Fruit fly (Drosophila melanogaster) whole organism, embryonic: ENCODE results near the gene Tsp29Fa.
A peak's percentile ranks its signal among the peaks of the same experiment; 100 is the strongest.

Source experiments
- ATbp ChIP-seq: fragments of 200-800 bp; sonication (Bioruptor generic); optimal IDR thresholded peaks from 2 replicates; lab custom pipeline; 2017; ENCODE audit warnings: missing biosample characterization, mild to moderate bottlenecking, missing genetic modification characterization, missing genetic modification reagents
- Abd-B ChIP-seq: fragments of 200-800 bp; sonication (Bioruptor generic); optimal IDR thresholded peaks from 2 replicates; lab custom pipeline; 2018; ENCODE audit warnings: missing biosample characterization, mild to moderate bottlenecking, missing genetic modification characterization, moderate library complexity
- B-H1 ChIP-seq: fragments of 200-800 bp; sonication (Bioruptor generic); IDR thresholded peaks from 3 replicates; pipeline ENCODE4 v1.3.6; 2022; ENCODE audit warnings: missing biosample characterization, missing genetic modification characterization
- CG10321 ChIP-seq: fragments of 200-800 bp; sonication (Bioruptor generic); IDR thresholded peaks from 2 replicates; pipeline ENCODE4 v1.3.6; 2022; ENCODE audit warnings: missing biosample characterization, missing genetic modification characterization
- CG10543 ChIP-seq: fragments of 200-800 bp; sonication (Bioruptor generic); optimal IDR thresholded peaks from 3 replicates; lab custom pipeline; 2017; ENCODE audit warnings: missing biosample characterization, mild to moderate bottlenecking, missing genetic modification characterization, moderate library complexity
- CG10979 ChIP-seq: fragments of 200-800 bp; sonication (Bioruptor generic); optimal IDR thresholded peaks from 2 replicates; lab custom pipeline; 2018; ENCODE audit warnings: missing biosample characterization, mild to moderate bottlenecking, missing genetic modification characterization, moderate library complexity
- CG12219 ChIP-seq: fragments of 200-800 bp; sonication (Bioruptor generic); optimal IDR thresholded peaks from 3 replicates; lab custom pipeline; 2018; ENCODE audit warnings: missing biosample characterization, mild to moderate bottlenecking, missing genetic modification characterization
- CG12236 ChIP-seq: fragments of 200-800 bp; sonication (Bioruptor generic); optimal IDR thresholded peaks from 2 replicates; lab custom pipeline; 2016; ENCODE audit warnings: missing biosample characterization, missing genetic modification characterization
- CG13287 ChIP-seq: fragments of 200-800 bp; sonication (Bioruptor generic); IDR thresholded peaks from 2 replicates; pipeline ENCODE4 v1.3.6; 2022; ENCODE audit warnings: missing biosample characterization, missing genetic modification characterization; ENCODE audit not compliant: partially characterized antibody
- CG13775 ChIP-seq: fragments of 200-800 bp; sonication (Bioruptor generic); optimal IDR thresholded peaks from 3 replicates; lab custom pipeline; 2017; ENCODE audit warnings: missing biosample characterization, mild to moderate bottlenecking, missing genetic modification characterization
- CG14014 ChIP-seq: fragments of 200-800 bp; sonication (Bioruptor generic); IDR thresholded peaks from 2 replicates; pipeline ENCODE4 v1.3.6; 2022; ENCODE audit warnings: missing biosample characterization, missing genetic modification characterization
- CG14965 ChIP-seq: fragments of 200-800 bp; sonication (Bioruptor generic); optimal IDR thresholded peaks from 2 replicates; lab custom pipeline; 2016; ENCODE audit warnings: missing biosample characterization, missing genetic modification characterization, borderline replicate concordance
- CG1647 ChIP-seq: fragments of 200-800 bp; sonication (Bioruptor generic); optimal IDR thresholded peaks from 3 replicates; lab custom pipeline; 2016; ENCODE audit warnings: missing biosample characterization, missing genetic modification characterization
- CG2889 ChIP-seq: fragments of 200-800 bp; sonication (Bioruptor generic); IDR thresholded peaks from 3 replicates; pipeline ENCODE4 v1.3.6; 2022; ENCODE audit warnings: missing biosample characterization, missing genetic modification characterization
- CG30431 ChIP-seq: fragments of 200-800 bp; sonication (Bioruptor generic); optimal IDR thresholded peaks from 2 replicates; lab custom pipeline; 2017; ENCODE audit warnings: missing biosample characterization, missing genetic modification characterization
- CG3163 ChIP-seq: fragments of 200-800 bp; sonication (Bioruptor generic); optimal IDR thresholded peaks from 3 replicates; lab custom pipeline; 2016; ENCODE audit warnings: missing biosample characterization, missing genetic modification characterization
- CG32772 ChIP-seq: fragments of 200-800 bp; sonication (Bioruptor generic); IDR thresholded peaks from 2 replicates; pipeline ENCODE4 v1.3.6; 2022; ENCODE audit warnings: missing biosample characterization, missing genetic modification characterization
- CG33213 ChIP-seq: fragments of 200-800 bp; sonication (Bioruptor generic); optimal IDR thresholded peaks from 3 replicates; lab custom pipeline; 2016; ENCODE audit warnings: missing biosample characterization, missing genetic modification characterization
- CG34376 ChIP-seq: fragments of 200-800 bp; sonication (Bioruptor generic); optimal IDR thresholded peaks from 2 replicates; lab custom pipeline; 2018; ENCODE audit warnings: missing biosample characterization, mild to moderate bottlenecking, missing genetic modification characterization
- CG4617 ChIP-seq: fragments of 200-800 bp; sonication (Bioruptor generic); optimal IDR thresholded peaks from 3 replicates; lab custom pipeline; 2016; ENCODE audit warnings: missing biosample characterization, missing genetic modification characterization, borderline replicate concordance
- CG6683 ChIP-seq: fragments of 200-800 bp; sonication (Bioruptor generic); optimal IDR thresholded peaks from 2 replicates; lab custom pipeline; 2017; ENCODE audit warnings: missing biosample characterization, mild to moderate bottlenecking, missing genetic modification characterization, missing genetic modification reagents
- CG7372 ChIP-seq: fragments of 200-800 bp; sonication (Bioruptor generic); IDR thresholded peaks from 2 replicates; pipeline ENCODE4 v1.3.6; 2022; ENCODE audit warnings: missing biosample characterization, missing genetic modification characterization
- CG9437 ChIP-seq: fragments of 200-800 bp; sonication (Bioruptor generic); optimal IDR thresholded peaks from 2 replicates; lab custom pipeline; 2018; ENCODE audit warnings: missing biosample characterization, mild to moderate bottlenecking, missing genetic modification characterization
- Dek ChIP-seq: fragments of 200-800 bp; sonication (Bioruptor generic); optimal IDR thresholded peaks from 3 replicates; lab custom pipeline; 2019; ENCODE audit warnings: missing biosample characterization, mild to moderate bottlenecking, missing genetic modification characterization, moderate library complexity
- Dll ChIP-seq: fragments of 200-800 bp; sonication (Bioruptor generic); IDR thresholded peaks from 4 replicates; pipeline ENCODE4 v1.3.6; 2022; ENCODE audit warnings: missing biosample characterization, missing genetic modification characterization; ENCODE audit not compliant: partially characterized antibody
- ERR ChIP-seq: fragments of 200-800 bp; sonication (Bioruptor generic); optimal IDR thresholded peaks from 2 replicates; lab custom pipeline; 2016; ENCODE audit warnings: missing biosample characterization, missing genetic modification characterization
- Fer1 ChIP-seq: fragments of 200-800 bp; sonication (Bioruptor generic); optimal IDR thresholded peaks from 2 replicates; lab custom pipeline; 2017; ENCODE audit warnings: missing biosample characterization, mild to moderate bottlenecking, missing genetic modification characterization
- Jarid2 ChIP-seq: fragments of 200-800 bp; sonication (Bioruptor generic); optimal IDR thresholded peaks from 3 replicates; lab custom pipeline; 2017; ENCODE audit warnings: mild to moderate bottlenecking, missing biosample characterization, missing genetic modification reagents, missing genetic modification characterization
- Lim3 ChIP-seq: fragments of 200-800 bp; sonication (Bioruptor generic); IDR thresholded peaks from 2 replicates; pipeline ENCODE4 v1.3.6; 2022; ENCODE audit warnings: missing biosample characterization, missing genetic modification characterization
- Nf-YA ChIP-seq: fragments of 200-800 bp; sonication (Bioruptor generic); IDR thresholded peaks from 2 replicates; pipeline ENCODE4 v1.3.6; 2022; ENCODE audit warnings: missing biosample characterization, missing genetic modification characterization
- Sox102F ChIP-seq: fragments of 200-800 bp; sonication (Bioruptor generic); optimal IDR thresholded peaks from 2 replicates; lab custom pipeline; 2018; ENCODE audit warnings: missing biosample characterization, mild to moderate bottlenecking, missing genetic modification characterization, moderate library complexity
- Sry-β ChIP-seq: fragments of 200-800 bp; sonication (Bioruptor generic); optimal IDR thresholded peaks from 2 replicates; lab custom pipeline; 2018; ENCODE audit warnings: missing biosample characterization, mild to moderate bottlenecking, missing genetic modification characterization, moderate library complexity
- Trl ChIP-seq, 3 experiments: fragments of >200 bp in 2 of 3; fragments of 200-800 bp in 1 of 3; sonication (Bioruptor generic) in 1 of 3; optimal IDR thresholded peaks; 2 replicates in 1 of 3; 3 replicates in 2 of 3; lab custom pipeline; 2016 to 2017; ENCODE audit warnings: missing biosample characterization in 1 of 3, missing genetic modification characterization in 1 of 3
- Xbp1 ChIP-seq: fragments of 200-800 bp; sonication (Bioruptor generic); optimal IDR thresholded peaks from 3 replicates; lab custom pipeline; 2016; ENCODE audit warnings: missing biosample characterization, mild to moderate bottlenecking, missing genetic modification characterization
- al ChIP-seq: fragments of 200-800 bp; sonication (Bioruptor generic); IDR thresholded peaks from 2 replicates; pipeline ENCODE4 v1.3.6; 2022; ENCODE audit warnings: missing biosample characterization, missing genetic modification characterization
- ato ChIP-seq: fragments of 200-800 bp; sonication (Bioruptor generic); IDR thresholded peaks from 2 replicates; pipeline ENCODE4 v1.3.6; 2022; ENCODE audit warnings: missing biosample characterization, missing genetic modification characterization; ENCODE audit not compliant: partially characterized antibody
- caup ChIP-seq: fragments of 200-800 bp; sonication (Bioruptor generic); optimal IDR thresholded peaks from 3 replicates; lab custom pipeline; 2017; ENCODE audit warnings: missing biosample characterization, mild to moderate bottlenecking, missing genetic modification characterization, moderate library complexity; ENCODE audit not compliant: severe bottlenecking
- crc ChIP-seq: fragments of 200-800 bp; sonication (Bioruptor generic); optimal IDR thresholded peaks from 2 replicates; lab custom pipeline; 2016; ENCODE audit warnings: missing biosample characterization, missing genetic modification characterization
- croc ChIP-seq: fragments of 200-800 bp; sonication (Bioruptor generic); conservative IDR thresholded peaks from 3 replicates; pipeline ENCODE4 v1.3.6; 2022; ENCODE audit warnings: missing biosample characterization, missing genetic modification characterization
- gce ChIP-seq: fragments of 200-800 bp; sonication (Bioruptor generic); IDR thresholded peaks from 3 replicates; pipeline ENCODE4 v1.3.6; 2022; ENCODE audit warnings: missing biosample characterization, missing genetic modification characterization
- gcm2 ChIP-seq: fragments of 200-800 bp; sonication (Bioruptor generic); optimal IDR thresholded peaks from 2 replicates; lab custom pipeline; 2016; ENCODE audit warnings: missing biosample characterization, missing genetic modification characterization
- hb ChIP-seq: fragments of 200-800 bp; sonication (Bioruptor generic); IDR thresholded peaks from 3 replicates; pipeline ENCODE4 v1.3.6; 2022; ENCODE audit warnings: missing biosample characterization, missing genetic modification characterization; ENCODE audit not compliant: partially characterized antibody
- ken ChIP-seq: fragments of 200-800 bp; sonication (Bioruptor generic); IDR thresholded peaks from 3 replicates; pipeline ENCODE4 v1.3.6; 2022; ENCODE audit warnings: missing biosample characterization, missing genetic modification characterization
- lilli ChIP-seq: fragments of 200-800 bp; sonication (Bioruptor generic); optimal IDR thresholded peaks from 3 replicates; lab custom pipeline; 2016; ENCODE audit warnings: missing biosample characterization, missing genetic modification characterization
- otp ChIP-seq: fragments of 200-800 bp; sonication (Bioruptor generic); IDR thresholded peaks from 3 replicates; pipeline ENCODE4, ENCODE4 v1.3.6; 2022; ENCODE audit warnings: missing biosample characterization, missing genetic modification characterization
- pfk ChIP-seq: fragments of 200-800 bp; sonication (Bioruptor generic); optimal IDR thresholded peaks from 2 replicates; lab custom pipeline; 2018; ENCODE audit warnings: missing biosample characterization, mild to moderate bottlenecking, missing genetic modification characterization, moderate library complexity
- pzg ChIP-seq: fragments of 200-800 bp; sonication (Bioruptor generic); optimal IDR thresholded peaks from 3 replicates; lab custom pipeline; 2018; ENCODE audit warnings: missing biosample characterization, mild to moderate bottlenecking, missing genetic modification characterization, moderate library complexity
- sens-2 ChIP-seq: fragments of 200-800 bp; sonication (Bioruptor generic); IDR thresholded peaks from 2 replicates; pipeline ENCODE4 v1.3.6; 2022; ENCODE audit warnings: missing biosample characterization, missing genetic modification characterization
- tgo ChIP-seq: fragments of 200-800 bp; sonication (Bioruptor generic); IDR thresholded peaks from 3 replicates; pipeline ENCODE4 v1.3.6; 2022; ENCODE audit warnings: missing biosample characterization, missing genetic modification characterization
- toy ChIP-seq: fragments of 200-800 bp; sonication (Bioruptor generic); IDR thresholded peaks from 2 replicates; pipeline ENCODE4 v1.3.6; 2022; ENCODE audit warnings: missing biosample characterization, missing genetic modification characterization

The Tsp29Fa gene

dm6 chr2L:8937837-8938413, 4.2 kb downstream of the Tsp29Fa start (continued):
- TF ChIP-seq CG33213 (no peak), ATbp (GFP tag; lab: Kevin White, UChicago) (peak; percentile 57), ken (GFP tag; lab: Robert Waterston, UW) (no peak), gcm2 (GFP tag; lab: Kevin White, UChicago) (no peak), Sry-β (GFP tag; lab: Kevin White, UChicago) (no peak), B-H1 (GFP tag; lab: Robert Waterston, UW) (no peak), CG7372 (GFP tag; lab: Robert Waterston, UW) (no peak), CG10543 (GFP tag; lab: Kevin White, UChicago) (no peak), caup (GFP tag; lab: Kevin White, UChicago) (peak; percentile 35), ERR (no peak), CG32772 (GFP tag; lab: Robert Waterston, UW) (no peak), lilli (GFP tag; lab: Kevin White, UChicago) (no peak), Xbp1 (GFP tag; lab: Kevin White, UChicago) (no peak), gce (GFP tag; lab: Robert Waterston, UW) (no peak), CG13775 (GFP tag; lab: Kevin White, UChicago) (no peak), CG12236 (GFP tag; lab: Kevin White, UChicago) (no peak), CG30431 (GFP tag; lab: Kevin White, UChicago) (no peak), CG1647 (GFP tag; lab: Kevin White, UChicago) (no peak), CG14014 (GFP tag; lab: Robert Waterston, UW) (no peak; the same call in 1 of the 2 replicates), CG10321 (GFP tag; lab: Robert Waterston, UW) (no peak), Lim3 (GFP tag; lab: Robert Waterston, UW) (no peak), tgo (no peak), otp (GFP tag; lab: Robert Waterston, UW) (no peak), CG4617 (no peak), ato (no peak), Dek (tag; lab: Kevin White, UChicago) (no peak), hb (GFP tag; lab: Robert Waterston, UW) (no peak), pzg (no peak), Fer1 (GFP tag; lab: Kevin White, UChicago) (peak; percentile 36), Trl (optimal IDR thresholded peaks at IDR 0.05; lab: Kevin White, UChicago) (no peak), Trl (GFP tag; optimal IDR thresholded peaks at IDR 0.05; lab: Kevin White, UChicago) (no peak), CG14965 (GFP tag; lab: Kevin White, UChicago) (no peak), Jarid2 (GFP tag; lab: Kevin White, UChicago) (no peak), Sox102F (GFP tag; lab: Kevin White, UChicago) (no peak), Dll (GFP tag; lab: Robert Waterston, UW) (no peak), CG34376 (GFP tag; lab: Kevin White, UChicago) (no peak), CG10979 (no peak), pfk (GFP tag; lab: Kevin White, UChicago) (no peak), sens-2 (GFP tag; lab: Robert Waterston, UW) (no peak), CG6683 (GFP tag; lab: Kevin White, UChicago) (no peak), croc (GFP tag; lab: Robert Waterston, UW) (no peak), CG12219 (GFP tag; lab: Kevin White, UChicago) (peak; percentile 29), CG2889 (no peak), CG13287 (GFP tag; lab: Robert Waterston, UW) (no peak), CG3163 (GFP tag; lab: Kevin White, UChicago) (no peak), toy (GFP tag; lab: Robert Waterston, UW) (no peak), al (GFP tag; lab: Robert Waterston, UW) (no peak), crc (GFP tag; lab: Kevin White, UChicago) (no peak), CG9437 (GFP tag; lab: Kevin White, UChicago) (no peak), Abd-B (GFP tag; lab: Kevin White, UChicago) (no peak), Nf-YA (GFP tag; lab: Robert Waterston, UW) (no peak)
